Worm (Caenorhabditis elegans) whole organism, L2 larva: Measurements from ENCODE around the gene cyp-13A12.

Experiments used
- C34F6.9 ChIP-seq: fragments of 150-350 bp; optimal IDR thresholded peaks from 2 replicates; lab custom pipeline; 2014; ENCODE audit warnings: missing biosample characterization, missing genetic modification characterization
- F13H6.1 ChIP-seq: sonication (generic microtip); optimal IDR thresholded peaks from 2 replicates; lab custom pipeline; 2016; ENCODE audit warnings: missing genetic modification characterization, missing compliant biosample characterization
- R02D3.7 ChIP-seq: fragments of 150-350 bp; optimal IDR thresholded peaks from 2 replicates; lab custom pipeline; 2014; ENCODE audit warnings: missing biosample characterization, missing genetic modification characterization
- Y55F3AM.14 ChIP-seq: fragments of 200-800 bp; sonication (Bioruptor generic); optimal IDR thresholded peaks from 2 replicates; lab custom pipeline; 2018; ENCODE audit warnings: mild to moderate bottlenecking, missing genetic modification characterization, missing compliant biosample characterization
- ZK546.5 ChIP-seq: sonication (generic microtip); optimal IDR thresholded peaks from 2 replicates; lab custom pipeline; 2017; ENCODE audit warnings: missing biosample characterization, missing genetic modification characterization
- aly-2 ChIP-seq: fragments of 150-350 bp; optimal IDR thresholded peaks from 2 replicates; lab custom pipeline; 2014; ENCODE audit warnings: missing biosample characterization, missing genetic modification characterization
- ceh-16 ChIP-seq: fragments of 150-350 bp; optimal IDR thresholded peaks from 2 replicates; lab custom pipeline; 2014; ENCODE audit warnings: missing biosample characterization, missing genetic modification characterization
- ceh-82 ChIP-seq: fragments of 150-350 bp; optimal IDR thresholded peaks from 2 replicates; lab custom pipeline; 2014; ENCODE audit warnings: missing biosample characterization, missing genetic modification characterization
- crh-2 ChIP-seq: sonication (generic microtip); optimal IDR thresholded peaks from 2 replicates; lab custom pipeline; 2017; ENCODE audit warnings: missing biosample characterization, missing genetic modification characterization
- dmd-4 ChIP-seq: sonication (generic microtip); optimal IDR thresholded peaks from 2 replicates; lab custom pipeline; 2017; ENCODE audit warnings: missing biosample characterization, missing genetic modification characterization
- egl-27 ChIP-seq: sonication (generic microtip); optimal IDR thresholded peaks from 3 replicates; lab custom pipeline; 2017; ENCODE audit warnings: missing biosample characterization, missing genetic modification reagents, missing genetic modification characterization
- elt-1 ChIP-seq: fragments of 150-350 bp; optimal IDR thresholded peaks from 2 replicates; lab custom pipeline; 2014; ENCODE audit warnings: missing biosample characterization, missing genetic modification characterization
- elt-3 ChIP-seq: sonication (generic microtip); optimal IDR thresholded peaks from 2 replicates; lab custom pipeline; 2017; ENCODE audit warnings: missing biosample characterization, missing genetic modification characterization
- fos-1 ChIP-seq: fragments of 150-350 bp; optimal IDR thresholded peaks from 2 replicates; lab custom pipeline; 2014; ENCODE audit warnings: missing biosample characterization, missing genetic modification characterization
- lin-11 ChIP-seq: fragments of 150-350 bp; sonication (generic microtip); optimal IDR thresholded peaks from 2 replicates; lab custom pipeline; 2014; ENCODE audit warnings: missing biosample characterization, missing genetic modification characterization, inconsistent platforms, mixed read lengths
- mdl-1 ChIP-seq, 2 experiments: fragments of 150-350 bp in 1 of 2; sonication (generic microtip) in 1 of 2; optimal IDR thresholded peaks; 2 replicates each; lab custom pipeline; 2017; ENCODE audit warnings: missing biosample characterization in 2 of 2, missing genetic modification characterization in 2 of 2
- nhr-10 ChIP-seq: sonication (generic microtip); optimal IDR thresholded peaks from 2 replicates; lab custom pipeline; 2017; ENCODE audit warnings: missing biosample characterization, missing genetic modification characterization
- nhr-11 ChIP-seq: fragments of 150-350 bp; optimal IDR thresholded peaks from 2 replicates; lab custom pipeline; 2014; ENCODE audit warnings: missing biosample characterization, missing genetic modification characterization
- nhr-12 ChIP-seq: fragments of 150-350 bp; optimal IDR thresholded peaks from 2 replicates; lab custom pipeline; 2014; ENCODE audit warnings: missing biosample characterization, missing genetic modification characterization
- nhr-129 ChIP-seq: fragments of 150-350 bp; optimal IDR thresholded peaks from 2 replicates; lab custom pipeline; 2014; ENCODE audit warnings: missing biosample characterization, missing genetic modification characterization
- nhr-23 ChIP-seq: fragments of 150-350 bp; optimal IDR thresholded peaks from 2 replicates; lab custom pipeline; 2014; ENCODE audit warnings: missing biosample characterization, missing genetic modification reagents, missing genetic modification characterization
- nhr-237 ChIP-seq: fragments of 150-350 bp; optimal IDR thresholded peaks from 2 replicates; lab custom pipeline; 2014; ENCODE audit warnings: missing biosample characterization, missing genetic modification characterization
- nhr-25 ChIP-seq: fragments of 150-350 bp; sonication (generic microtip); optimal IDR thresholded peaks from 3 replicates; lab custom pipeline; 2014; ENCODE audit warnings: missing biosample characterization, missing genetic modification characterization
- nhr-6 ChIP-seq: fragments of 150-350 bp; optimal IDR thresholded peaks from 2 replicates; lab custom pipeline; 2014; ENCODE audit warnings: missing biosample characterization, missing genetic modification characterization
- nhr-77 ChIP-seq: fragments of 150-350 bp; optimal IDR thresholded peaks from 2 replicates; lab custom pipeline; 2014; ENCODE audit warnings: missing biosample characterization, missing genetic modification characterization
- peb-1 ChIP-seq: fragments of 150-350 bp; optimal IDR thresholded peaks from 2 replicates; lab custom pipeline; 2014; ENCODE audit warnings: missing biosample characterization, missing genetic modification characterization
- sem-4 ChIP-seq: fragments of 150-350 bp; optimal IDR thresholded peaks from 2 replicates; lab custom pipeline; 2014; ENCODE audit warnings: missing biosample characterization, missing genetic modification reagents, missing genetic modification characterization
- skn-1 ChIP-seq: sonication (generic microtip); optimal IDR thresholded peaks from 2 replicates; lab custom pipeline; 2017; ENCODE audit warnings: missing biosample characterization, missing genetic modification characterization
- sma-9 ChIP-seq, 2 experiments: fragments of 150-350 bp in 1 of 2; sonication (generic microtip) in 1 of 2; optimal IDR thresholded peaks; 2 replicates each; lab custom pipeline; 2014 to 2016; ENCODE audit warnings: missing genetic modification characterization in 2 of 2, mild to moderate bottlenecking in 1 of 2, missing biosample characterization in 1 of 2, missing compliant biosample characterization in 1 of 2, missing genetic modification reagents in 1 of 2, moderate library complexity in 1 of 2
- snpc-4 ChIP-seq: fragments of 150-350 bp; optimal IDR thresholded peaks from 2 replicates; lab custom pipeline; 2014; ENCODE audit warnings: missing biosample characterization, missing genetic modification characterization
- unc-39 ChIP-seq: fragments of 150-350 bp; optimal IDR thresholded peaks from 2 replicates; lab custom pipeline; 2014; ENCODE audit warnings: missing biosample characterization, missing genetic modification characterization
- unc-55 ChIP-seq: fragments of 150-350 bp; sonication (generic microtip); optimal IDR thresholded peaks from 3 replicates; lab custom pipeline; 2014; ENCODE audit warnings: missing biosample characterization, missing genetic modification reagents, missing genetic modification characterization
- unc-62 ChIP-seq: fragments of 150-350 bp; optimal IDR thresholded peaks from 2 replicates; lab custom pipeline; 2014; ENCODE audit warnings: missing biosample characterization, missing genetic modification reagents, missing genetic modification characterization
- zag-1 ChIP-seq: fragments of 150-350 bp; optimal IDR thresholded peaks from 2 replicates; lab custom pipeline; 2014; ENCODE audit warnings: missing biosample characterization, missing genetic modification characterization
- ztf-11 ChIP-seq: sonication (generic microtip); optimal IDR thresholded peaks from 2 replicates; lab custom pipeline; 2017; ENCODE audit warnings: missing biosample characterization, missing genetic modification characterization
- ztf-4 ChIP-seq: fragments of 150-350 bp; optimal IDR thresholded peaks from 2 replicates; lab custom pipeline; 2014; ENCODE audit warnings: missing biosample characterization, missing genetic modification characterization

Gene cyp-13A12

DNA sequence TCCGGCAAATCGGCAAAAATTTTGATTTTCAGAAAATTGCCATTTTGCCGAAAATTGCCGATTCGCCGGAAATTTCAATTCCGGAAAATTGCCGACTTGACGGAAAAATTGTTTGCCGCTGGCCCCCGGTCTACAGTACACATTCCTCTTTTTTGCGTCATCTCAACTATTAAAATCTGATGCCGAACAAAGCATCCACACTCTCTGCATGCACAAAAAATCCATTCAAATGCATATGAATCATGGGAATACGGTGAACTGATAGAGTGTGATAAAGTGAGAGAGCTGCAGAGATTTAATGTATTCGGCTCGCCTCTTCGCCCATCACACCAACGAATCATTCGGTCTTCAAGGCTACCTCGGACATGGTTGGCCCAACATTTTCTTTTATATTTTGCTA, 6.2 kb downstream of the cyp-13A12 start, which contains the start of gene F14F7.7:
TSS of gene F14F7.7 (plus strand) at position 354 of the 400 bp plus-strand sequence.
- TF ChIP-seq zag-1 (tag; lab: Kevin White, UChicago): no peak
- TF ChIP-seq nhr-10: no peak
- TF ChIP-seq ceh-82: no peak
- TF ChIP-seq sem-4 (tag; lab: Kevin White, UChicago): no peak
- TF ChIP-seq nhr-129: no peak
- no peak for TF ChIP-seq lin-11 (tag; lab: Kevin White, UChicago)
- no peak for TF ChIP-seq ceh-16 (tag; lab: Kevin White, UChicago)
- no peak for TF ChIP-seq sma-9 (GFP tag; optimal IDR thresholded peaks at IDR 0.05; lab: Kevin White, UChicago)
- TF ChIP-seq sma-9 (tag; optimal IDR thresholded peaks at IDR 0.05; lab: Kevin White, UChicago): no peak
- no peak for TF ChIP-seq aly-2 (tag; lab: Kevin White, UChicago)
- TF ChIP-seq dmd-4: no peak
- no peak for TF ChIP-seq nhr-77 (tag; lab: Kevin White, UChicago)
- TF ChIP-seq nhr-11: no peak
- TF ChIP-seq peb-1 (tag; lab: Kevin White, UChicago): no peak
- TF ChIP-seq ZK546.5 (tag; lab: Kevin White, UChicago): no peak
- no peak for TF ChIP-seq nhr-25 (tag; lab: Kevin White, UChicago)
- no peak for TF ChIP-seq unc-55 (GFP tag; lab: Kevin White, UChicago)
- TF ChIP-seq unc-62 (GFP tag; lab: Kevin White, UChicago): no peak

DNA sequence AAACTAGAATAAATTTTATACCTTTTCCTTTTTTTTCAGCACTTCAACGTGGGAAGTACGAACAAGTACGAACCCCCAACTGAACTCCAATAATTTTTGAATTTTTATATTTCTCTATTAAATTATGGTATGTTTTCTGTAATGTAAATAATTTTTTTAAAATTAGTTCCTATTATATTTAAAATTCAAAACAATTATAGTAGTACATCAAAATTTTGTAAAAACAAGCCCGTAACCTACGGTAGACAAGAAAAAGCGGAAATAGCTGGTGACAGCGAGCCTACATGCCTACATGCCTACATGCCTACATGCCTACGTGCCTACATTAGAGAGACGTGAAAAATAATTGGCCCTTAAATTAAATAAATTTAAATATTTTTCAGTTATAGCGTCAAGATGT, 7.4 kb downstream of the cyp-13A12 start, which contains the start of gene F14F7.5:
TSS of gene F14F7.5 (plus strand) at position 301 of the 400 bp plus-strand sequence.
- TF ChIP-seq peb-1 (tag; lab: Kevin White, UChicago): no peak

DNA sequence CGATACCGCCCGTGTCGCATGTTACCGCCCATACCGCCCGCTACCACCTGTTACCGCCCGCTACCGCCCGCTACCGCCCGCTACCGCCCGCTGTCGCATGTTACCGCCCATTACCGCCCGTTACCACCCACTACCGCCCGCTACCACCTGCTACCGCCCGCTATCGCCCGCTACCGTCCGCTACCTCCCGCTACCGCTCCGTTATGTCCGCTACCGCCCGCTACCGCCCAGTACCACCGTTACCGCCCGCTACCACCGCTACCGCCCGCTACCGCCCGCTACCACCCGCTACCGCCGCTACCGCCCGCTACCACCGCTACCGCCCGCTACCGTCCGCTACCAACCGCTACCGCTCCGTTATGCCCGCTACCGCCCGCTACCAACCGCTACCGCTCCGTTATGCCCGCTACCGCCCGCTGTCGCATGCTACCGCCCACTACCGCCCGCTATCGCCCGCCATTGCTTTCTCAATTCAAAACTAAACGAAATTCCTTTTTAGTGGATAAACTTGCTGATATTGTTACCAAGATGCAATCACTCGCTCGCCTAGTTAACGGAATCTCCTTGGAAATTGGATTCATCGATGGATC, 8.2 kb downstream of the cyp-13A12 start:
- TF ChIP-seq nhr-25 (tag; lab: Kevin White, UChicago) (no peak), nhr-129 (no peak), dmd-4 (no peak), ztf-11 (tag; lab: Kevin White, UChicago) (no peak), unc-55 (GFP tag; lab: Kevin White, UChicago) (no peak), nhr-237 (tag; lab: Kevin White, UChicago) (no peak), elt-3 (no peak), crh-2 (tag; lab: Kevin White, UChicago) (no peak), peb-1 (tag; lab: Kevin White, UChicago) (no peak), aly-2 (tag; lab: Kevin White, UChicago) (no peak), ceh-16 (tag; lab: Kevin White, UChicago) (no peak), elt-1 (tag; lab: Kevin White, UChicago) (no peak), egl-27 (no peak), snpc-4 (tag; lab: Kevin White, UChicago) (no peak), ZK546.5 (tag; lab: Kevin White, UChicago) (no peak), unc-62 (GFP tag; lab: Kevin White, UChicago) (no peak), ztf-4 (tag; lab: Kevin White, UChicago) (no peak), unc-39 (tag; lab: Kevin White, UChicago) (no peak), nhr-23 (no peak), sma-9 (GFP tag; optimal IDR thresholded peaks at IDR 0.05; lab: Kevin White, UChicago) (no peak), sma-9 (tag; optimal IDR thresholded peaks at IDR 0.05; lab: Kevin White, UChicago) (no peak)

DNA sequence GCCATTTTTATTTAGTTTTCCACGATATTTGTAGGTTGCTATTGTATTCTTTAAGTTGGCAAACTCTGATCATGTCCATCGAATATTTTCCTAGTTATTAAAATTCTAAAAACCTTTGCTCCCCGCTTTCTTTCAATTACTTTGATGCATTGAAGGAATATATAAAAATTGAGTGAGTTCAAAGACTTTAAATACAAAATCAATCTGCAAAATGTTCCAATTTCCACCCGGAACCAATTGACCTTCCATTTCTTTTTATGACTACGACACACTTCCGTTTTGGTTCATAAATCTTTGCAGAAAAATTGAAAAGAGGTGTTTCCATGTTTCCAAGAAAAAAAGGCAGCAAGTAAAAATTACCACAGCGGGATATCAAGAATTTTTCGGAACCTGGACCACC, 15.4 kb downstream of the cyp-13A12 start, which contains the start of gene F54F12.2:
TSS of gene F54F12.2 (plus strand) at position 301 of the 400 bp plus-strand sequence.
- TF ChIP-seq snpc-4 (tag; lab: Kevin White, UChicago) (no peak), nhr-77 (tag; lab: Kevin White, UChicago) (no peak), skn-1 (tag; lab: Kevin White, UChicago) (no peak), nhr-237 (tag; lab: Kevin White, UChicago) (no peak), egl-27 (no peak), fos-1 (tag; lab: Kevin White, UChicago) (no peak), peb-1 (tag; lab: Kevin White, UChicago) (no peak), F13H6.1 (no peak), dmd-4 (no peak)

DNA sequence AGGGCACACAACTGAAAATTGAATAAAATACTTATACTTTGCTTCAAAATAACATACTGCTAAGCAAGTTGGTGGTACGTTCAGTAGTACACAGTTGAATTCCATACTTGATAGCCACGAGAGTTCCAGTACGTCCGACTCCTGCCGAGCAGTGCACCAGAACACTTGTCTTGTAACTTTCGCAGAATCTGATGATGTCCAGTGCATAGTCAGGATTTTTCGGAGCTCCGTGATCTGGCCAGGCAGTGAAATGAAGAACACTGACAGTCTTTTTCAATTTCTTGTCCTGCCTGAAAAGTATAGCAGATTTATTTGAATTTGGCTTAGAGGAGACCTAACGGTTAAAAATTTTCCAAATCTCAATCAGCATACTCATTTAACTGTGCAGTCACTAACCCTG, 25.6 kb downstream of the cyp-13A12 start:
- no peak for TF ChIP-seq lin-11 (tag; lab: Kevin White, UChicago)
- TF ChIP-seq sma-9 (GFP tag; optimal IDR thresholded peaks at IDR 0.05; lab: Kevin White, UChicago): no peak
- no peak for TF ChIP-seq sma-9 (tag; optimal IDR thresholded peaks at IDR 0.05; lab: Kevin White, UChicago)
- no peak for TF ChIP-seq F13H6.1
- TF ChIP-seq, all 48 proteins: peak for 0

DNA sequence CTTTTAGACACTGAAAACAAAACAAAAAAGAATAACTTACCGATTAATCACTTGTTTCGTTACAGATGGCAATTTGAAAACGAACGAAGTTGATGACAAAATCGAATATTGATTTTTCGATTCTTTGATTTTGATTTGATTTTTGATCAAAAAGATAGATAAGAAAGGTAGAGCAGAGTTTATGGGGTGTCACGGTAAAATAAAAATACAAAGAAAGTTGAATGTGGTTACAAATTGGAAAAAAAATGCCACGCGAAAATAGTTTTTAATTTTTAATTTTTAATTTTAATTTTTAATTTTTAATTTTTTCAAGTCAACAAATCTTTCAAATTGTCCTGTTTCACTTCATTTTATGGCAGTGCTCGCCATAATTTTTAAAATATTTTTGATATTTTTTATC, 31.0 kb downstream of the cyp-13A12 start, which contains the start of gene F54F12.1:
TSS of gene F54F12.1 (minus strand) at position 101 of the 400 bp plus-strand sequence.
- TF ChIP-seq nhr-6 (tag; lab: Kevin White, UChicago) (no peak), ztf-11 (tag; lab: Kevin White, UChicago) (no peak), aly-2 (tag; lab: Kevin White, UChicago) (no peak), elt-1 (tag; lab: Kevin White, UChicago) (no peak), C34F6.9 (tag; lab: Kevin White, UChicago) (no peak), unc-62 (GFP tag; lab: Kevin White, UChicago) (no peak), ztf-4 (tag; lab: Kevin White, UChicago) (no peak), nhr-10 (no peak), nhr-23 (no peak), crh-2 (tag; lab: Kevin White, UChicago) (no peak), nhr-25 (tag; lab: Kevin White, UChicago) (no peak), nhr-12 (tag; lab: Kevin White, UChicago) (no peak), sem-4 (tag; lab: Kevin White, UChicago) (no peak), R02D3.7 (tag; lab: Kevin White, UChicago) (no peak), unc-55 (GFP tag; lab: Kevin White, UChicago) (no peak), ceh-82 (no peak), Y55F3AM.14 (GFP tag; lab: Kevin White, UChicago) (no peak), ZK546.5 (tag; lab: Kevin White, UChicago) (no peak), mdl-1 (tag; optimal IDR thresholded peaks at IDR 0.05; lab: Kevin White, UChicago) (no peak)
